Fruit fly (Drosophila melanogaster) whole organism, embryonic: Measurements from ENCODE around the gene Lst8.

ENCODE experiments used
- Atf3 ChIP-seq: fragments of 200-800 bp; sonication (Bioruptor generic); optimal IDR thresholded peaks from 3 replicates; lab custom pipeline; 2016; ENCODE audit warnings: missing biosample characterization, missing genetic modification characterization
- Bteb2 ChIP-seq: fragments of 200-800 bp; sonication (Bioruptor generic); optimal IDR thresholded peaks from 2 replicates; lab custom pipeline; 2016; ENCODE audit warnings: missing biosample characterization, missing genetic modification characterization
- CG10543 ChIP-seq: fragments of 200-800 bp; sonication (Bioruptor generic); optimal IDR thresholded peaks from 3 replicates; lab custom pipeline; 2017; ENCODE audit warnings: missing biosample characterization, mild to moderate bottlenecking, missing genetic modification characterization, moderate library complexity
- CG11093 ChIP-seq: fragments of 200-800 bp; sonication (Bioruptor generic); IDR thresholded peaks from 3 replicates; pipeline ENCODE4 v1.3.6; 2022; ENCODE audit warnings: missing biosample characterization, missing genetic modification characterization
- CG12104 ChIP-seq: fragments of 200-800 bp; sonication (Bioruptor generic); optimal IDR thresholded peaks from 3 replicates; lab custom pipeline; 2016; ENCODE audit warnings: missing biosample characterization, missing genetic modification characterization
- CG12659 ChIP-seq: fragments of 200-800 bp; sonication (Bioruptor generic); optimal IDR thresholded peaks from 3 replicates; lab custom pipeline; 2017; ENCODE audit warnings: mild to moderate bottlenecking, missing biosample characterization, missing genetic modification reagents, missing genetic modification characterization
- CG13624 ChIP-seq: fragments of 200-800 bp; sonication (Bioruptor generic); optimal IDR thresholded peaks from 2 replicates; lab custom pipeline; 2016; ENCODE audit warnings: missing biosample characterization, missing genetic modification characterization
- CG15601 ChIP-seq: fragments of 200-800 bp; sonication (Bioruptor generic); optimal IDR thresholded peaks from 3 replicates; lab custom pipeline; 2019; ENCODE audit warnings: missing biosample characterization, mild to moderate bottlenecking, missing genetic modification characterization, moderate library complexity
- CG17568 ChIP-seq: fragments of 200-800 bp; sonication (Bioruptor generic); optimal IDR thresholded peaks from 2 replicates; lab custom pipeline; 2018; ENCODE audit warnings: missing biosample characterization, mild to moderate bottlenecking, missing genetic modification characterization, moderate library complexity
- CG18619 ChIP-seq: fragments of 200-800 bp; sonication (Bioruptor generic); optimal IDR thresholded peaks from 3 replicates; lab custom pipeline; 2017; ENCODE audit warnings: missing biosample characterization, mild to moderate bottlenecking, missing genetic modification characterization
- CG30020 ChIP-seq: fragments of 200-800 bp; optimal IDR thresholded peaks from 2 replicates; lab custom pipeline; 2019; ENCODE audit warnings: missing biosample characterization, mild to moderate bottlenecking, missing genetic modification characterization, moderate library complexity
- CG4617 ChIP-seq: fragments of 200-800 bp; sonication (Bioruptor generic); optimal IDR thresholded peaks from 3 replicates; lab custom pipeline; 2016; ENCODE audit warnings: missing biosample characterization, missing genetic modification characterization, borderline replicate concordance
- CG4820 ChIP-seq: fragments of 200-800 bp; sonication (Bioruptor generic); optimal IDR thresholded peaks from 3 replicates; lab custom pipeline; 2016; ENCODE audit warnings: missing biosample characterization, missing genetic modification characterization
- CG6272 ChIP-seq: fragments of 200-800 bp; sonication (Bioruptor generic); IDR thresholded peaks from 2 replicates; pipeline ENCODE4 v1.3.6; 2022; ENCODE audit warnings: missing biosample characterization, missing genetic modification characterization
- CG7987 ChIP-seq: fragments of 200-800 bp; sonication (Bioruptor generic); optimal IDR thresholded peaks from 2 replicates; lab custom pipeline; 2018; ENCODE audit warnings: missing biosample characterization, mild to moderate bottlenecking, missing genetic modification characterization, moderate library complexity
- CG8765 ChIP-seq: fragments of 200-800 bp; sonication (Bioruptor generic); IDR thresholded peaks from 2 replicates; pipeline ENCODE4 v1.3.6; 2022; ENCODE audit warnings: missing biosample characterization, missing genetic modification characterization
- CG9215 ChIP-seq: fragments of 200-800 bp; sonication (Bioruptor generic); IDR thresholded peaks from 2 replicates; pipeline ENCODE4 v1.3.6; 2022; ENCODE audit warnings: missing biosample characterization, missing genetic modification characterization
- CG9797 ChIP-seq: fragments of 200-800 bp; sonication (Bioruptor generic); optimal IDR thresholded peaks from 3 replicates; lab custom pipeline; 2018; ENCODE audit warnings: missing biosample characterization, mild to moderate bottlenecking, missing genetic modification characterization
- Camta ChIP-seq: fragments of 200-800 bp; sonication (Bioruptor generic); optimal IDR thresholded peaks from 2 replicates; lab custom pipeline; 2016; ENCODE audit warnings: missing biosample characterization, missing genetic modification characterization
- Dad ChIP-seq: fragments of 200-800 bp; sonication (Bioruptor generic); optimal IDR thresholded peaks from 3 replicates; lab custom pipeline; 2016; ENCODE audit warnings: missing biosample characterization, missing genetic modification characterization
- Dip2 ChIP-seq: fragments of 200-800 bp; sonication (Bioruptor generic); IDR thresholded peaks from 2 replicates; pipeline ENCODE4 v1.3.6; 2022; ENCODE audit warnings: missing biosample characterization, missing genetic modification characterization
- H2.0 ChIP-seq: fragments of 200-800 bp; sonication (Bioruptor generic); IDR thresholded peaks from 2 replicates; pipeline ENCODE4 v1.3.6; 2022; ENCODE audit warnings: missing biosample characterization, missing genetic modification characterization
- Hsf ChIP-seq: fragments of 200-800 bp; sonication (Bioruptor generic); optimal IDR thresholded peaks from 3 replicates; lab custom pipeline; 2016; ENCODE audit warnings: missing biosample characterization, missing genetic modification characterization
- Max ChIP-seq: fragments of 200-800 bp; sonication (Bioruptor generic); optimal IDR thresholded peaks from 2 replicates; lab custom pipeline; 2016; ENCODE audit warnings: missing biosample characterization, mild to moderate bottlenecking, missing genetic modification characterization
- NFAT ChIP-seq: fragments of 200-800 bp; sonication (Bioruptor generic); IDR thresholded peaks from 2 replicates; pipeline ENCODE4 v1.3.6; 2022; ENCODE audit warnings: missing biosample characterization, missing genetic modification characterization
- Ptx1 ChIP-seq: fragments of 200-800 bp; sonication (Bioruptor generic); IDR thresholded peaks from 2 replicates; pipeline ENCODE4 v1.3.6; 2022; ENCODE audit warnings: missing biosample characterization, missing genetic modification characterization
- Sin3A ChIP-seq: fragments of >200 bp; optimal IDR thresholded peaks from 2 replicates; lab custom pipeline; 2018
- Sry-β ChIP-seq: fragments of 200-800 bp; sonication (Bioruptor generic); optimal IDR thresholded peaks from 2 replicates; lab custom pipeline; 2018; ENCODE audit warnings: missing biosample characterization, mild to moderate bottlenecking, missing genetic modification characterization, moderate library complexity
- ap ChIP-seq: fragments of 200-800 bp; sonication (Bioruptor generic); IDR thresholded peaks from 2 replicates; pipeline ENCODE4 v1.3.6; 2022; ENCODE audit warnings: missing biosample characterization, missing genetic modification characterization
- ase ChIP-seq: fragments of 200-800 bp; sonication (Bioruptor generic); IDR thresholded peaks from 3 replicates; pipeline ENCODE4 v1.3.6; 2022; ENCODE audit warnings: missing biosample characterization, missing genetic modification characterization
- bigmax ChIP-seq: fragments of 200-800 bp; sonication (Bioruptor generic); optimal IDR thresholded peaks from 2 replicates; lab custom pipeline; 2018; ENCODE audit warnings: missing biosample characterization, mild to moderate bottlenecking, missing genetic modification characterization
- btn ChIP-seq: fragments of 200-800 bp; sonication (Bioruptor generic); optimal IDR thresholded peaks from 2 replicates; lab custom pipeline; 2016; ENCODE audit warnings: missing biosample characterization, missing genetic modification characterization
- chinmo ChIP-seq: fragments of 200-800 bp; sonication (Bioruptor generic); IDR thresholded peaks from 4 replicates; pipeline ENCODE4 v1.3.6; 2022; ENCODE audit warnings: missing biosample characterization, missing genetic modification characterization; ENCODE audit not compliant: partially characterized antibody
- crc ChIP-seq: fragments of 200-800 bp; sonication (Bioruptor generic); optimal IDR thresholded peaks from 2 replicates; lab custom pipeline; 2016; ENCODE audit warnings: missing biosample characterization, missing genetic modification characterization
- dati ChIP-seq: fragments of 200-800 bp; sonication (Bioruptor generic); IDR thresholded peaks from 2 replicates; pipeline ENCODE4 v1.3.6; 2022; ENCODE audit warnings: missing biosample characterization, missing genetic modification characterization
- esg ChIP-seq: fragments of 200-800 bp; sonication (Bioruptor generic); conservative IDR thresholded peaks from 2 replicates; pipeline ENCODE4 v1.3.6; 2022; ENCODE audit warnings: missing biosample characterization, missing genetic modification characterization
- fu2 ChIP-seq: fragments of 200-800 bp; sonication (Bioruptor generic); optimal IDR thresholded peaks from 2 replicates; lab custom pipeline; 2016; ENCODE audit warnings: missing biosample characterization, missing genetic modification characterization
- gce ChIP-seq: fragments of 200-800 bp; sonication (Bioruptor generic); IDR thresholded peaks from 3 replicates; pipeline ENCODE4 v1.3.6; 2022; ENCODE audit warnings: missing biosample characterization, missing genetic modification characterization
- grau ChIP-seq: fragments of 200-800 bp; optimal IDR thresholded peaks from 3 replicates; lab custom pipeline; 2019; ENCODE audit warnings: missing biosample characterization, mild to moderate bottlenecking, missing genetic modification characterization, moderate library complexity
- gro ChIP-seq: fragments of 200-800 bp; sonication (Bioruptor generic); optimal IDR thresholded peaks from 2 replicates; lab custom pipeline; 2016; ENCODE audit warnings: missing biosample characterization, missing genetic modification characterization
- ind ChIP-seq: fragments of 200-800 bp; sonication (Bioruptor generic); optimal IDR thresholded peaks from 3 replicates; lab custom pipeline; 2016; ENCODE audit warnings: missing biosample characterization, missing genetic modification characterization
- kah ChIP-seq: fragments of 200-800 bp; sonication (Bioruptor generic); optimal IDR thresholded peaks from 2 replicates; lab custom pipeline; 2018; ENCODE audit warnings: missing biosample characterization, mild to moderate bottlenecking, missing genetic modification characterization
- lov ChIP-seq, 2 experiments: fragments of 200-800 bp in 1 of 2; fragments of >200 bp in 1 of 2; sonication (Bioruptor generic) in 1 of 2; IDR thresholded peaks in 1 of 2; optimal IDR thresholded peaks in 1 of 2; 2 replicates in 1 of 2; 3 replicates in 1 of 2; pipeline versions ENCODE4 v1.3.6 to Lab custom; 2017 to 2022; ENCODE audit warnings: missing biosample characterization in 1 of 2, missing genetic modification characterization in 1 of 2
- oc ChIP-seq: fragments of 200-800 bp; sonication (Bioruptor generic); optimal IDR thresholded peaks from 2 replicates; lab custom pipeline; 2018; ENCODE audit warnings: missing biosample characterization, mild to moderate bottlenecking, missing genetic modification characterization, moderate library complexity
- org-1 ChIP-seq: fragments of 200-800 bp; sonication (Bioruptor generic); optimal IDR thresholded peaks from 2 replicates; lab custom pipeline; 2017; ENCODE audit warnings: missing biosample characterization, missing genetic modification characterization
- rib ChIP-seq: fragments of 200-800 bp; sonication (Bioruptor generic); IDR thresholded peaks from 2 replicates; pipeline ENCODE4 v1.3.6; 2022; ENCODE audit warnings: missing biosample characterization, missing genetic modification characterization
- row ChIP-seq: fragments of 200-800 bp; sonication (Bioruptor generic); IDR thresholded peaks from 3 replicates; pipeline ENCODE4 v1.3.6; 2022; ENCODE audit warnings: missing biosample characterization, missing genetic modification characterization
- sc ChIP-seq, 3 experiments: fragments of >200 bp in 2 of 3; fragments of 200-800 bp in 1 of 3; sonication (Bioruptor generic) in 1 of 3; optimal IDR thresholded peaks; 2 replicates in 2 of 3; 3 replicates in 1 of 3; lab custom pipeline; 2017; ENCODE audit warnings: mild to moderate bottlenecking in 1 of 3, missing biosample characterization in 1 of 3, missing genetic modification characterization in 1 of 3, missing genetic modification reagents in 1 of 3
- tio ChIP-seq: fragments of 200-800 bp; sonication (Bioruptor generic); optimal IDR thresholded peaks from 2 replicates; lab custom pipeline; 2017; ENCODE audit warnings: missing biosample characterization, missing genetic modification characterization, inconsistent platforms
- unc-4 ChIP-seq: fragments of 200-800 bp; sonication (Bioruptor generic); IDR thresholded peaks from 2 replicates; pipeline ENCODE4 v1.3.6; 2022; ENCODE audit warnings: missing biosample characterization, missing genetic modification characterization; ENCODE audit not compliant: partially characterized antibody

The Lst8 gene

DNA sequence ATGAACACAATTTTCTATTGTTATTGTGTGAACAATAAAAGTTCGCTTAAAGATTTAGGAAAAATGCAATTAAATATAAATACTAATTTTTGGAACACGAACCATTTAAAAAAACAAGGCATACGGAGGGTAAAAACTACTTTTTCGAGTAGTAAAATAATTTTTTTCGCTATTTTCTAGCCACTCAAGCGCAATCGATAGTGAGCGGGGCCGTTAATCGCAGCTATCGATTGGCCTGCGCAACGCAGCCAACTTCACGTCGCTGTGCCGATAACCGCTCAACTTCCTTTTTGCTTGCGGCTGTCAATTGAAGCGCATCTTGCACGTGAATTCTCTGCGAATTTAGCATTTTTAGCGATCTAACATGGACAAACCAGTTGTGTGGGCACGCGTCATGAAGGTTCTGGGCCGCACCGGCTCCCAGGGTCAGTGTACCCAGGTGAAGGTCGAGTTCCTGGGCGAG, 51.4 kb downstream of the Lst8 start, which contains the start of gene RpS28b (continued):
- TF ChIP-seq sc (optimal IDR thresholded peaks at IDR 0.05; lab: Kevin White, UChicago) (no peak), sc (GFP tag; optimal IDR thresholded peaks at IDR 0.05; lab: Kevin White, UChicago) (peak; percentile 82), CG7987 (GFP tag; lab: Kevin White, UChicago) (peak; percentile 97), grau (tag; lab: Kevin White, UChicago) (peak; percentile 68), CG10543 (peak; percentile 95), CG8765 (GFP tag; lab: Robert Waterston, UW) (peak; percentile 74), tio (GFP tag; lab: Kevin White, UChicago) (peak; percentile 73), CG11093 (0 out of 3 replicates have a peak, but pooled peaks have one; percentile 56), lov (optimal IDR thresholded peaks at IDR 0.05; lab: Kevin White, UChicago) (no peak), lov (GFP tag; IDR thresholded peaks at IDR 0.05; lab: Robert Waterston, UW) (peak; percentile 97), org-1 (GFP tag; lab: Kevin White, UChicago) (peak; percentile 79), CG30020 (tag; lab: Kevin White, UChicago) (peak; percentile 26), Sin3A (lab: Kevin White, UChicago) (peak; percentile 35), esg (GFP tag; lab: Robert Waterston, UW) (peak; percentile 44; the same call in 1 of the 2 replicates), fu2 (GFP tag; lab: Kevin White, UChicago) (peak; percentile 81), Camta (GFP tag; lab: Kevin White, UChicago) (peak; percentile 85), CG12659 (GFP tag; lab: Kevin White, UChicago) (peak; percentile 93), CG6272 (GFP tag; lab: Robert Waterston, UW) (peak; percentile 87), CG4820 (GFP tag; lab: Kevin White, UChicago) (peak; percentile 63), gro (peak; percentile 86), chinmo (GFP tag; lab: Robert Waterston, UW) (no peak), btn (peak; percentile 82), kah (GFP tag; lab: Kevin White, UChicago) (peak; percentile 86), CG15601 (tag; lab: Kevin White, UChicago) (peak; percentile 76), oc (tag; lab: Kevin White, UChicago) (no peak), Hsf (GFP tag; lab: Kevin White, UChicago) (peak; percentile 88), NFAT (GFP tag; lab: Robert Waterston, UW) (peak; percentile 97), row (GFP tag; lab: Robert Waterston, UW) (peak; percentile 87), rib (peak; percentile 87), H2.0 (peak; percentile 88), CG12104 (peak; percentile 76), Max (peak; percentile 73), ase (GFP tag; lab: Robert Waterston, UW) (peak; percentile 93), bigmax (GFP tag; lab: Kevin White, UChicago) (peak; percentile 72), Ptx1 (GFP tag; lab: Robert Waterston, UW) (peak; percentile 86), Bteb2 (GFP tag; lab: Kevin White, UChicago) (peak; percentile 64), Sry-β (GFP tag; lab: Kevin White, UChicago) (peak; percentile 89), gce (peak; percentile 92), ap (peak; percentile 80), unc-4 (GFP tag; lab: Robert Waterston, UW) (peak; percentile 56), Atf3 (GFP tag; lab: Kevin White, UChicago) (peak; percentile 75), crc (GFP tag; lab: Kevin White, UChicago) (peak; percentile 69), CG18619 (GFP tag; lab: Kevin White, UChicago) (peak; percentile 94), CG9215 (GFP tag; lab: Robert Waterston, UW) (peak; percentile 73), Dad (peak; percentile 87), CG17568 (no peak), CG9797 (GFP tag; lab: Kevin White, UChicago) (peak; percentile 48), Dip2 (no peak), ind (peak; percentile 66), CG13624 (peak; percentile 85), dati (GFP tag; lab: Robert Waterston, UW) (peak; percentile 91), CG4617 (GFP tag; lab: Kevin White, UChicago) (peak; percentile 57)
